Fruit fly (Drosophila melanogaster) whole organism, embryonic: ENCODE data around the gene bon.

Experiments used
- CG1024 ChIP-seq: fragments of 200-800 bp; sonication (Bioruptor generic); IDR thresholded peaks from 2 replicates; pipeline ENCODE4 v1.3.6; 2022; ENCODE audit warnings: missing biosample characterization, missing genetic modification characterization
- CG11247 ChIP-seq: fragments of 200-800 bp; sonication (Bioruptor generic); IDR thresholded peaks from 2 replicates; pipeline ENCODE4 v1.3.6; 2022; ENCODE audit warnings: missing biosample characterization, missing genetic modification characterization
- CG11456 ChIP-seq: fragments of 200-800 bp; sonication (Bioruptor generic); IDR thresholded peaks from 3 replicates; pipeline ENCODE4 v1.3.6; 2022; ENCODE audit warnings: missing biosample characterization, missing genetic modification characterization
- CG15514 ChIP-seq: fragments of 200-800 bp; sonication (Bioruptor generic); optimal IDR thresholded peaks from 3 replicates; lab custom pipeline; 2017; ENCODE audit warnings: missing biosample characterization, missing genetic modification characterization, mild to moderate bottlenecking, moderate library complexity, missing genetic modification reagents
- CG17361 ChIP-seq: fragments of 200-800 bp; sonication (Bioruptor generic); IDR thresholded peaks from 3 replicates; pipeline ENCODE4 v1.3.6; 2022; ENCODE audit warnings: missing biosample characterization, missing genetic modification characterization
- CG17385 ChIP-seq: fragments of 200-800 bp; sonication (Bioruptor generic); optimal IDR thresholded peaks from 3 replicates; lab custom pipeline; 2018; ENCODE audit warnings: missing biosample characterization, mild to moderate bottlenecking, missing genetic modification characterization
- CG2116 ChIP-seq: fragments of 200-800 bp; sonication (Bioruptor generic); optimal IDR thresholded peaks from 3 replicates; lab custom pipeline; 2018; ENCODE audit warnings: missing biosample characterization, mild to moderate bottlenecking, missing genetic modification characterization
- CG2875 ChIP-seq: fragments of 200-800 bp; sonication (Bioruptor generic); optimal IDR thresholded peaks from 2 replicates; lab custom pipeline; 2017; ENCODE audit warnings: missing biosample characterization, mild to moderate bottlenecking, missing genetic modification characterization, missing genetic modification reagents
- CG30403 ChIP-seq: fragments of 200-800 bp; sonication (Bioruptor generic); optimal IDR thresholded peaks from 3 replicates; lab custom pipeline; 2016; ENCODE audit warnings: missing biosample characterization, missing genetic modification characterization
- CG32532 ChIP-seq: fragments of 200-800 bp; sonication (Bioruptor generic); IDR thresholded peaks from 2 replicates; pipeline ENCODE4 v1.3.6; 2022; ENCODE audit warnings: missing biosample characterization, missing genetic modification characterization
- CG32767 ChIP-seq: fragments of 200-800 bp; sonication (Bioruptor generic); IDR thresholded peaks from 2 replicates; pipeline ENCODE4 v1.3.6; 2022; ENCODE audit warnings: missing biosample characterization, missing genetic modification characterization
- CG3281 ChIP-seq: fragments of 200-800 bp; sonication (Bioruptor generic); optimal IDR thresholded peaks from 3 replicates; lab custom pipeline; 2017; ENCODE audit warnings: missing biosample characterization, mild to moderate bottlenecking, missing genetic modification characterization
- CG3995 ChIP-seq: fragments of 200-800 bp; sonication (Bioruptor generic); optimal IDR thresholded peaks from 3 replicates; lab custom pipeline; 2016; ENCODE audit warnings: missing biosample characterization, missing genetic modification characterization
- CG4730 ChIP-seq: fragments of 200-800 bp; sonication (Bioruptor generic); IDR thresholded peaks from 2 replicates; pipeline ENCODE4 v1.3.6; 2022; ENCODE audit warnings: missing biosample characterization, missing genetic modification characterization
- CG8089 ChIP-seq: fragments of 200-800 bp; sonication (Bioruptor generic); optimal IDR thresholded peaks from 3 replicates; lab custom pipeline; 2016; ENCODE audit warnings: missing biosample characterization, missing genetic modification characterization
- CG8765 ChIP-seq: fragments of 200-800 bp; sonication (Bioruptor generic); IDR thresholded peaks from 2 replicates; pipeline ENCODE4 v1.3.6; 2022; ENCODE audit warnings: missing biosample characterization, missing genetic modification characterization
- CG8924 ChIP-seq: fragments of 200-800 bp; optimal IDR thresholded peaks from 3 replicates; lab custom pipeline; 2019; ENCODE audit warnings: missing biosample characterization, mild to moderate bottlenecking, missing genetic modification characterization, moderate library complexity
- Chrac-16 ChIP-seq: fragments of 200-800 bp; sonication (Bioruptor generic); optimal IDR thresholded peaks from 3 replicates; lab custom pipeline; 2016; ENCODE audit warnings: missing biosample characterization, missing genetic modification characterization
- CkIIα-i1 ChIP-seq: fragments of 200-800 bp; sonication (Bioruptor generic); IDR thresholded peaks from 2 replicates; pipeline ENCODE4 v1.3.6; 2022; ENCODE audit warnings: missing biosample characterization, missing genetic modification characterization
- E2f1 ChIP-seq: fragments of 200-800 bp; sonication (Bioruptor generic); IDR thresholded peaks from 2 replicates; pipeline ENCODE4 v1.3.6; 2022; ENCODE audit warnings: missing biosample characterization, missing genetic modification characterization
- HLH54F ChIP-seq: fragments of 200-800 bp; sonication (Bioruptor generic); optimal IDR thresholded peaks from 3 replicates; lab custom pipeline; 2016; ENCODE audit warnings: missing biosample characterization, missing genetic modification characterization
- Hmr ChIP-seq: fragments of 200-800 bp; sonication (Bioruptor generic); optimal IDR thresholded peaks from 3 replicates; lab custom pipeline; 2017; ENCODE audit warnings: mild to moderate bottlenecking, missing biosample characterization, missing genetic modification reagents, missing genetic modification characterization
- Jarid2 ChIP-seq: fragments of 200-800 bp; sonication (Bioruptor generic); optimal IDR thresholded peaks from 3 replicates; lab custom pipeline; 2017; ENCODE audit warnings: mild to moderate bottlenecking, missing biosample characterization, missing genetic modification reagents, missing genetic modification characterization
- MTF-1 ChIP-seq: fragments of 200-800 bp; sonication (Bioruptor generic); optimal IDR thresholded peaks from 2 replicates; lab custom pipeline; 2018; ENCODE audit warnings: missing biosample characterization, mild to moderate bottlenecking, missing genetic modification characterization, borderline replicate concordance
- PHDP ChIP-seq: fragments of 200-800 bp; sonication (Bioruptor generic); optimal IDR thresholded peaks from 3 replicates; lab custom pipeline; 2018; ENCODE audit warnings: missing biosample characterization, mild to moderate bottlenecking, missing genetic modification characterization, moderate library complexity
- Six4 ChIP-seq: fragments of 200-800 bp; sonication (Bioruptor generic); optimal IDR thresholded peaks from 2 replicates; lab custom pipeline; 2016; ENCODE audit warnings: missing biosample characterization, missing genetic modification characterization
- Stat92E ChIP-seq, 3 experiments: fragments of >200 bp in 2 of 3; fragments of 200-800 bp in 1 of 3; sonication (Bioruptor generic) in 1 of 3; optimal IDR thresholded peaks; 2 replicates each; lab custom pipeline; 2017 to 2019; ENCODE audit warnings: missing biosample characterization in 3 of 3, missing genetic modification characterization in 3 of 3, mild to moderate bottlenecking in 1 of 3, moderate library complexity in 1 of 3
- Usf ChIP-seq: fragments of 200-800 bp; sonication (Bioruptor generic); optimal IDR thresholded peaks from 2 replicates; lab custom pipeline; 2017; ENCODE audit warnings: missing genotype, missing biosample characterization, missing genetic modification characterization
- YL-1 ChIP-seq: fragments of 200-800 bp; sonication (Bioruptor generic); optimal IDR thresholded peaks from 3 replicates; lab custom pipeline; 2017; ENCODE audit warnings: missing biosample characterization, mild to moderate bottlenecking, missing genetic modification characterization
- abd-A ChIP-seq: fragments of 200-800 bp; sonication (Bioruptor generic); optimal IDR thresholded peaks from 3 replicates; lab custom pipeline; 2019; ENCODE audit warnings: missing biosample characterization, mild to moderate bottlenecking, missing genetic modification characterization, moderate library complexity
- amos ChIP-seq: fragments of 200-800 bp; sonication (Bioruptor generic); IDR thresholded peaks from 2 replicates; pipeline ENCODE4 v1.3.6; 2022; ENCODE audit warnings: missing biosample characterization, missing genetic modification characterization; ENCODE audit not compliant: partially characterized antibody
- ato ChIP-seq: fragments of 200-800 bp; sonication (Bioruptor generic); IDR thresholded peaks from 2 replicates; pipeline ENCODE4 v1.3.6; 2022; ENCODE audit warnings: missing biosample characterization, missing genetic modification characterization; ENCODE audit not compliant: partially characterized antibody
- bcd ChIP-seq: fragments of 200-800 bp; sonication (Bioruptor generic); optimal IDR thresholded peaks from 2 replicates; lab custom pipeline; 2017; ENCODE audit warnings: missing biosample characterization, mild to moderate bottlenecking, missing genetic modification characterization
- br ChIP-seq: fragments of >200 bp; optimal IDR thresholded peaks from 2 replicates; lab custom pipeline; 2017
- disco-r ChIP-seq: fragments of 200-800 bp; sonication (Bioruptor generic); optimal IDR thresholded peaks from 2 replicates; lab custom pipeline; 2016; ENCODE audit warnings: missing biosample characterization, missing genetic modification characterization
- hb ChIP-seq: fragments of 200-800 bp; sonication (Bioruptor generic); IDR thresholded peaks from 3 replicates; pipeline ENCODE4 v1.3.6; 2022; ENCODE audit warnings: missing biosample characterization, missing genetic modification characterization; ENCODE audit not compliant: partially characterized antibody
- klu ChIP-seq: fragments of 200-800 bp; sonication (Bioruptor generic); IDR thresholded peaks from 2 replicates; pipeline ENCODE4 v1.3.6; 2022; ENCODE audit warnings: missing biosample characterization, missing genetic modification characterization
- otp ChIP-seq: fragments of 200-800 bp; sonication (Bioruptor generic); IDR thresholded peaks from 3 replicates; pipeline ENCODE4, ENCODE4 v1.3.6; 2022; ENCODE audit warnings: missing biosample characterization, missing genetic modification characterization
- pnt ChIP-seq: fragments of 200-800 bp; sonication (Bioruptor generic); optimal IDR thresholded peaks from 3 replicates; lab custom pipeline; 2016; ENCODE audit warnings: missing biosample characterization, missing genetic modification characterization
- scrt ChIP-seq: fragments of 200-800 bp; sonication (Bioruptor generic); optimal IDR thresholded peaks from 2 replicates; lab custom pipeline; 2018; ENCODE audit warnings: missing biosample characterization, mild to moderate bottlenecking, missing genetic modification characterization, moderate library complexity
- slbo ChIP-seq: fragments of 200-800 bp; sonication (Bioruptor generic); IDR thresholded peaks from 2 replicates; pipeline ENCODE4 v1.3.6; 2022; ENCODE audit warnings: missing biosample characterization, missing genetic modification characterization
- sna ChIP-seq: fragments of 200-800 bp; sonication (Bioruptor generic); IDR thresholded peaks from 2 replicates; pipeline ENCODE4 v1.3.6; 2022; ENCODE audit warnings: missing biosample characterization, missing genetic modification characterization; ENCODE audit not compliant: partially characterized antibody
- so ChIP-seq: fragments of 200-800 bp; sonication (Bioruptor generic); IDR thresholded peaks from 3 replicates; pipeline ENCODE4 v1.3.6; 2022; ENCODE audit warnings: missing biosample characterization, missing genetic modification characterization
- sob ChIP-seq: fragments of 200-800 bp; sonication (Bioruptor generic); IDR thresholded peaks from 2 replicates; pipeline ENCODE4 v1.3.6; 2022; ENCODE audit warnings: missing biosample characterization, missing genetic modification characterization
- sqz ChIP-seq: fragments of 200-800 bp; sonication (Bioruptor generic); optimal IDR thresholded peaks from 3 replicates; lab custom pipeline; 2018; ENCODE audit warnings: missing biosample characterization, mild to moderate bottlenecking, missing genetic modification characterization
- sug ChIP-seq: fragments of 200-800 bp; optimal IDR thresholded peaks from 2 replicates; lab custom pipeline; 2019; ENCODE audit warnings: missing biosample characterization, mild to moderate bottlenecking, missing genetic modification characterization, moderate library complexity
- tap ChIP-seq: fragments of 200-800 bp; optimal IDR thresholded peaks from 3 replicates; lab custom pipeline; 2019; ENCODE audit warnings: missing biosample characterization, mild to moderate bottlenecking, missing genetic modification characterization, moderate library complexity
- trem ChIP-seq: fragments of 200-800 bp; optimal IDR thresholded peaks from 3 replicates; lab custom pipeline; 2019; ENCODE audit warnings: missing biosample characterization, mild to moderate bottlenecking, missing genetic modification characterization, moderate library complexity
- trh ChIP-seq: fragments of 200-800 bp; sonication (Bioruptor generic); optimal IDR thresholded peaks from 2 replicates; lab custom pipeline; 2016; ENCODE audit warnings: missing biosample characterization, missing genetic modification characterization
- vvl ChIP-seq: fragments of 200-800 bp; sonication (Bioruptor generic); IDR thresholded peaks from 2 replicates; pipeline ENCODE4 v1.3.6; 2022; ENCODE audit warnings: missing biosample characterization, missing genetic modification characterization
- zf30C ChIP-seq: fragments of 200-800 bp; sonication (Bioruptor generic); optimal IDR thresholded peaks from 3 replicates; lab custom pipeline; 2018; ENCODE audit warnings: missing biosample characterization, mild to moderate bottlenecking, missing genetic modification characterization

The bon gene

DNA sequence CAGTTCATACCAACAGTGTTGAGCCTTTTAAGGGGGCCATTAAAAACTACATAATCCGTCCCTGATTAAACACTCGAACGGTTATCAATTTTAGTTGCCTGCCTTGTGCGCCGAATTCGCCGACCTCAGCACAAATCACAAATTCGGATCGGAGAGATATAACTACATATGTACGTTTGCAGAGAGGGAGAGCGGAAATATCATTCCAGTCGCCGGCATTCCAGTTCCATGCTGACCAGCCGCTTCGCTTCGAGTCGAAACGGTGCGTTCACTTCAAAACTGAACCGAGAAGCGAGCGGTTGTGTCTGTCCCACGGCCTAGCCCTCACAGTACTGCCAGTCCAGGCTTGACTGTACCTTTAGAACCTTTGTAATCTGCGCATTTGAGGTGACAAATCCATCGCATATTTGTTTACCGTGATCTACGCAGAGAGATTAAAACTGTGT lies 18.4 kb upstream of the bon start (continued):
- TF ChIP-seq CG2116 (GFP tag; lab: Kevin White, UChicago): peak; percentile 2
- no peak for TF ChIP-seq CG4730 (GFP tag; lab: Robert Waterston, UW)
- peak; percentile 53 for TF ChIP-seq CG17385 (GFP tag; lab: Kevin White, UChicago)
- peak; percentile 34; the same call in 1 of the 2 replicates for TF ChIP-seq sob
- no peak for TF ChIP-seq Chrac-16 (GFP tag; lab: Kevin White, UChicago)
- TF ChIP-seq CG32767 (GFP tag; lab: Robert Waterston, UW): no peak
- no peak for TF ChIP-seq CkIIα-i1
- no peak for TF ChIP-seq CG8765 (GFP tag; lab: Robert Waterston, UW)
- no peak for TF ChIP-seq abd-A
- TF ChIP-seq CG8089: no peak
- peak; percentile 31; the same call in 1 of the 2 replicates for TF ChIP-seq E2f1 (GFP tag; lab: Robert Waterston, UW)
- TF ChIP-seq vvl: peak; percentile 32; the same call in 1 of the 2 replicates
- peak; percentile 42 for TF ChIP-seq PHDP
- TF ChIP-seq CG15514: peak; percentile 51
- no peak for TF ChIP-seq CG11247 (GFP tag; lab: Robert Waterston, UW)
- TF ChIP-seq Jarid2 (GFP tag; lab: Kevin White, UChicago): no peak
- TF ChIP-seq hb (GFP tag; lab: Robert Waterston, UW): no peak
- TF ChIP-seq CG2875 (GFP tag; lab: Kevin White, UChicago): no peak
- TF ChIP-seq CG11456 (GFP tag; lab: Robert Waterston, UW): no peak
- no peak for TF ChIP-seq CG3281 (GFP tag; lab: Kevin White, UChicago)
- no peak for TF ChIP-seq klu
- no peak for TF ChIP-seq HLH54F (GFP tag; lab: Kevin White, UChicago)
- peak; percentile 45 for TF ChIP-seq Hmr (GFP tag; lab: Kevin White, UChicago)
- TF ChIP-seq br (lab: Kevin White, UChicago): no peak
- no peak for TF ChIP-seq MTF-1 (GFP tag; lab: Kevin White, UChicago)
- TF ChIP-seq so (GFP tag; lab: Robert Waterston, UW): peak; percentile 51; the same call in 2 of the 3 replicates
- TF ChIP-seq CG8924: peak; percentile 12
- TF ChIP-seq Six4 (GFP tag; lab: Kevin White, UChicago): no peak
- no peak for TF ChIP-seq bcd
- no peak for TF ChIP-seq slbo (GFP tag; lab: Robert Waterston, UW)
- peak; percentile 28 for TF ChIP-seq zf30C (GFP tag; lab: Kevin White, UChicago)
- peak; percentile 52; the same call in 1 of the 2 replicates for TF ChIP-seq CG32532 (GFP tag; lab: Robert Waterston, UW)
- no peak for TF ChIP-seq disco-r (GFP tag; lab: Kevin White, UChicago)
- peak; percentile 39; the same call in 1 of the 2 replicates for TF ChIP-seq amos
- no peak for TF ChIP-seq otp
- TF ChIP-seq pnt (GFP tag; lab: Kevin White, UChicago): no peak
- no peak for TF ChIP-seq CG30403
- TF ChIP-seq CG1024: no peak
- TF ChIP-seq ato: 0 out of 2 replicates have a peak, but pooled peaks have one; percentile 12
- no peak for TF ChIP-seq CG17361 (GFP tag; lab: Robert Waterston, UW)
- TF ChIP-seq sna (GFP tag; lab: Robert Waterston, UW): no peak
- TF ChIP-seq CG3995 (GFP tag; lab: Kevin White, UChicago): peak; percentile 44
- TF ChIP-seq trem: no peak
- TF ChIP-seq sqz (GFP tag; lab: Kevin White, UChicago): no peak
- no peak for TF ChIP-seq tap (tag; lab: Kevin White, UChicago)
- no peak for TF ChIP-seq Usf
- no peak for TF ChIP-seq YL-1 (GFP tag; lab: Kevin White, UChicago)
- TF ChIP-seq Stat92E (GFP tag; optimal IDR thresholded peaks at IDR 0.05; lab: Kevin White, UChicago): peak in 1 of 3 experiments; percentile 26
- TF ChIP-seq trh (GFP tag; lab: Kevin White, UChicago): no peak
- TF ChIP-seq scrt: peak; percentile 5
- TF ChIP-seq sug (tag; lab: Kevin White, UChicago): peak; percentile 90
